Worm (Caenorhabditis elegans): ENCODE results near the gene F19B10.6.

The F19B10.6 gene

ce11 chrII:3665181-3665580 is 1.5 kb upstream of the F19B10.6 start:
- TF ChIP-seq lsy-2 (tag; optimal IDR thresholded peaks at IDR 0.05) (no peak), dmd-4 (tag; optimal IDR thresholded peaks at IDR 0.05) (no peak), nhr-25 (tag; optimal IDR thresholded peaks at IDR 0.05) (no peak), lin-11 (tag; optimal IDR thresholded peaks at IDR 0.05) (no peak), crh-2 (tag; optimal IDR thresholded peaks at IDR 0.05) (no peak), aly-2 (tag; optimal IDR thresholded peaks at IDR 0.05) (no peak), peb-1 (tag; optimal IDR thresholded peaks at IDR 0.05) (no peak)

- TF ChIP-seq elt-3 (tag; optimal IDR thresholded peaks at IDR 0.05) (no peak), ZK546.5 (tag; optimal IDR thresholded peaks at IDR 0.05) (no peak), nhr-10 (tag; optimal IDR thresholded peaks at IDR 0.05) (no peak), ztf-11 (tag; optimal IDR thresholded peaks at IDR 0.05) (no peak), skn-1 (tag; optimal IDR thresholded peaks at IDR 0.05) (no peak), lin-13 (GFP tag; optimal IDR thresholded peaks at IDR 0.05) (no peak), unc-62 (GFP tag; optimal IDR thresholded peaks at IDR 0.05) (no peak), ztf-4 (tag; optimal IDR thresholded peaks at IDR 0.05) (no peak), dmd-4 (tag; optimal IDR thresholded peaks at IDR 0.05) (no peak), peb-1 (tag; optimal IDR thresholded peaks at IDR 0.05) (no peak), nhr-6 (tag; optimal IDR thresholded peaks at IDR 0.05) (no peak), aly-2 (tag; optimal IDR thresholded peaks at IDR 0.05) (no peak), C34F6.9 (tag; optimal IDR thresholded peaks at IDR 0.05) (no peak), ama-1 (optimal IDR thresholded peaks at IDR 0.05) (no peak)
These were observed 774 bp upstream of the F19B10.6 start, which contains the start of gene F19B10.3 for ce11 chrII:3664470-3664869. Gene F19B10.3 (plus strand): TSS chrII:3664770.

ce11 chrII:3661932-3662331 is 1.8 kb downstream of the F19B10.6 start, which contains the start of gene F19B10.13:
Gene F19B10.13 (plus strand): TSS chrII:3662274.
- peak; percentile 95 for TF ChIP-seq fos-1 (tag; optimal IDR thresholded peaks at IDR 0.05)
- TF ChIP-seq nhr-10 (tag; optimal IDR thresholded peaks at IDR 0.05): no peak
- no peak for TF ChIP-seq nhr-129 (tag; optimal IDR thresholded peaks at IDR 0.05)
- no peak for TF ChIP-seq ZK546.5 (tag; optimal IDR thresholded peaks at IDR 0.05)
- TF ChIP-seq mab-5 (tag; optimal IDR thresholded peaks at IDR 0.05): no peak
- TF ChIP-seq sma-9 (GFP tag; optimal IDR thresholded peaks at IDR 0.05): no peak
- no peak for TF ChIP-seq sma-9 (tag; optimal IDR thresholded peaks at IDR 0.05)
- no peak for TF ChIP-seq mdl-1 (tag; optimal IDR thresholded peaks at IDR 0.05)
- peak; percentile 84 for TF ChIP-seq C34F6.9 (tag; optimal IDR thresholded peaks at IDR 0.05)
- TF ChIP-seq F13H6.1 (tag; optimal IDR thresholded peaks at IDR 0.05): no peak
- TF ChIP-seq unc-55 (GFP tag; optimal IDR thresholded peaks at IDR 0.05): peak; percentile 53
- no peak for TF ChIP-seq alr-1 (tag; optimal IDR thresholded peaks at IDR 0.05)
- TF ChIP-seq gmeb-1 (tag; optimal IDR thresholded peaks at IDR 0.05): peak; percentile 17
- TF ChIP-seq nhr-25 (tag; optimal IDR thresholded peaks at IDR 0.05): no peak

- TF ChIP-seq lin-13 (GFP tag; optimal IDR thresholded peaks at IDR 0.05) (no peak), sma-3 (GFP tag; optimal IDR thresholded peaks at IDR 0.05) (no peak), C34F6.9 (tag; optimal IDR thresholded peaks at IDR 0.05) (no peak), Y55F3AM.14 (GFP tag; optimal IDR thresholded peaks at IDR 0.05) (no peak), lin-39 (tag; optimal IDR thresholded peaks at IDR 0.05) (no peak), egl-27 (tag; optimal IDR thresholded peaks at IDR 0.05) (no peak), nhr-11 (tag; optimal IDR thresholded peaks at IDR 0.05) (no peak), skn-1 (tag; optimal IDR thresholded peaks at IDR 0.05) (no peak), aly-2 (tag; optimal IDR thresholded peaks at IDR 0.05) (no peak), snpc-4 (tag; optimal IDR thresholded peaks at IDR 0.05) (no peak), nhr-6 (tag; optimal IDR thresholded peaks at IDR 0.05) (no peak), lsy-2 (tag; optimal IDR thresholded peaks at IDR 0.05) (no peak), ceh-16 (tag; optimal IDR thresholded peaks at IDR 0.05) (no peak), dmd-4 (tag; optimal IDR thresholded peaks at IDR 0.05) (no peak), nhr-12 (tag; optimal IDR thresholded peaks at IDR 0.05) (no peak), sma-9 (GFP tag; optimal IDR thresholded peaks at IDR 0.05) (no peak), sma-9 (tag; optimal IDR thresholded peaks at IDR 0.05) (no peak), elt-1 (tag; optimal IDR thresholded peaks at IDR 0.05) (no peak), ztf-1 (GFP tag; conservative IDR thresholded peaks at IDR 0.05) (no peak), crh-2 (tag; optimal IDR thresholded peaks at IDR 0.05) (no peak)
These were observed 3.9 kb downstream of the F19B10.6 start, which contains the start of gene F19B10.4 for ce11 chrII:3659776-3660175. Gene F19B10.4 (plus strand): TSS chrII:3660076.
